Worm (Caenorhabditis elegans): ENCODE results near the gene clp-6.

Gene clp-6

DNA sequence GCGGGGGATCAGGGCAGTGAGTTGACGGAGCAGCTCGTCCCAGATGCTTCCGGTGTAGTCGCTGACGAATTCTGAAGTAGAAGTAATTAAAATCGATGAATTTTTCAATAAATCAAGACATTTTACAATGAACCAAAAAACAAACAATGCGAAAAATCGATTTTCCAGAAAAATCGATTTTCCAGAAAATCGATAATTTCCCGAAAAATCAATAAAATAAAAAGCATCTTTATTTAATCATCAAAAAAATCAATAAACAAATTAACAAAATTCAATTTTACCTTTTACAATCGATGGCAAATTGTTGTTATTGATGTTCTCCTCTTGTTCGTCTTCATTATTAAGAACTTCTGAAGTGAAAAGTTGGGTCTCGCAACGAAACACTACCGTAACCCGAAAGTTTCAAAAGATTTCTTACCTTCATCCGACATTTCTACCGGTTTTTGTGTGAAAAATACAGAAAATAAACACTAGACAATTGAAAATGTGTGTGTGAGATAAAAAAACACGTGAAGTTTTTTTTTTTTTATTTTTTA is at the start of gene clp-6:
Gene clp-6 (minus strand): TSS at position 486 of the 536 bp plus-strand sequence.
- TF ChIP-seq ceh-39 (tag; optimal IDR thresholded peaks at IDR 0.05) (no peak), blmp-1 (tag; optimal IDR thresholded peaks at IDR 0.05) (no peak), snpc-4 (tag; optimal IDR thresholded peaks at IDR 0.05) (no peak), ztf-11 (tag; optimal IDR thresholded peaks at IDR 0.05) (no peak), sem-2 (GFP tag; optimal IDR thresholded peaks at IDR 0.05) (no peak), lin-32 (GFP tag; optimal IDR thresholded peaks at IDR 0.05) (no peak), unc-39 (tag; optimal IDR thresholded peaks at IDR 0.05) (no peak), tbx-8 (GFP tag; optimal IDR thresholded peaks at IDR 0.05) (no peak), unc-120 (tag; optimal IDR thresholded peaks at IDR 0.05; ENCODE audit: poor library complexity, severe bottlenecking) (no peak), hlh-1 (tag; optimal IDR thresholded peaks at IDR 0.05) (no peak), cnd-1 (tag; optimal IDR thresholded peaks at IDR 0.05) (no peak), lsy-2 (tag; optimal IDR thresholded peaks at IDR 0.05) (no peak), elt-3 (tag; optimal IDR thresholded peaks at IDR 0.05) (no peak)

DNA sequence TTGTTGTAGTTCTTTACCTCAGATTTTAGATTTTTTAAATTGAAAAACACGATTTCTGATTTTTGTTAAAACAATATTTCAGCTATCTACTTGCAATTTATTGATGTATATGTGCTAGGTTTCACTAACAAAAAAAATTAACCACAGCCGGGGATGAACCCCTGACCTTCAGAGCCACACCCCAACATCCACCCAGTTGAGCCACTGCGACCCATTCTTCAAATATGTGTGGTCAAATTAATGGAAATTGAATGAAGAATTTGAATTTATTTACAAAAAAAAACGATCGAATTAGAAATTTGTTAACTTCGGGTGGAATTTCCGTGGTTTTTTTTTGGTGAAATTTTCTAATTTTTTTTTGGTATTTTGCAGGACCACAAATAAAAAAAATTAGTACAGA is 43.8 kb upstream of the clp-6 start:
- TF ChIP-seq flh-1 (GFP tag; optimal IDR thresholded peaks at IDR 0.05) (no peak), elt-1 (tag; optimal IDR thresholded peaks at IDR 0.05; ENCODE audit: borderline replicate concordance, insufficient read depth) (no peak), lsy-2 (tag; optimal IDR thresholded peaks at IDR 0.05) (no peak), nhr-237 (tag; optimal IDR thresholded peaks at IDR 0.05) (no peak)

DNA sequence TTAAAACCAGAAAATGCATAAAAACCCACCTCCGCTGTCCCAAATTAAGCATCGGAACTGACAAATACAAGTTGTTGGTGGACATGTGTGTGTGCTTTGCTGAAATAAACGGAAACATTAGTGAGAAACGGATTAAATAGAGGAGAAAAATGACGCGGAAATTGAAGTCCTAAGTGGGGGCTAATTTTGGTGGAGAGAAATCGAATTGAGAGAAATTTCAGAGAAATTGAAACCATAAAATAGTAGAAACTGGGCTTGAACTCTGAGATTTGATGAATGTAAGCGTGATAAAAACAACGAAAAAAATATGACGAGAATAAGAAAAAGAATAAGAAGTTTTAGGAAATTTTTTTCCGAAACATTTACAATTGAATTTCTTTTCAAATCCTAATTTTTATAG is 40.2 kb upstream of the clp-6 start, which contains the start of gene Y77E11A.12:
Gene Y77E11A.12 (minus strand): TSS at position 101 of the 400 bp plus-strand sequence.
- TF ChIP-seq elt-3 (tag; optimal IDR thresholded peaks at IDR 0.05) (no peak), blmp-1 (tag; optimal IDR thresholded peaks at IDR 0.05) (no peak), unc-62 (GFP tag; optimal IDR thresholded peaks at IDR 0.05) (no peak), tbx-8 (GFP tag; optimal IDR thresholded peaks at IDR 0.05) (no peak), snpc-4 (tag; optimal IDR thresholded peaks at IDR 0.05) (no peak), sptf-1 (tag; optimal IDR thresholded peaks at IDR 0.05) (no peak), ceh-83 (GFP tag; optimal IDR thresholded peaks at IDR 0.05) (no peak), M03D4.4 (tag; optimal IDR thresholded peaks at IDR 0.05) (no peak), flh-1 (GFP tag; optimal IDR thresholded peaks at IDR 0.05) (no peak), mls-2 (tag; optimal IDR thresholded peaks at IDR 0.05) (no peak), lin-13 (tag; optimal IDR thresholded peaks at IDR 0.05) (no peak), bed-3 (GFP tag; optimal IDR thresholded peaks at IDR 0.05) (no peak), nhr-237 (tag; optimal IDR thresholded peaks at IDR 0.05) (no peak), hlh-1 (tag; optimal IDR thresholded peaks at IDR 0.05) (no peak), lsy-2 (tag; optimal IDR thresholded peaks at IDR 0.05) (no peak), nhr-28 (tag; optimal IDR thresholded peaks at IDR 0.05) (no peak), nhr-2 (tag; optimal IDR thresholded peaks at IDR 0.05) (no peak), ham-2 (GFP tag; optimal IDR thresholded peaks at IDR 0.05) (no peak), unc-120 (tag; optimal IDR thresholded peaks at IDR 0.05; ENCODE audit: poor library complexity, severe bottlenecking) (no peak)

DNA sequence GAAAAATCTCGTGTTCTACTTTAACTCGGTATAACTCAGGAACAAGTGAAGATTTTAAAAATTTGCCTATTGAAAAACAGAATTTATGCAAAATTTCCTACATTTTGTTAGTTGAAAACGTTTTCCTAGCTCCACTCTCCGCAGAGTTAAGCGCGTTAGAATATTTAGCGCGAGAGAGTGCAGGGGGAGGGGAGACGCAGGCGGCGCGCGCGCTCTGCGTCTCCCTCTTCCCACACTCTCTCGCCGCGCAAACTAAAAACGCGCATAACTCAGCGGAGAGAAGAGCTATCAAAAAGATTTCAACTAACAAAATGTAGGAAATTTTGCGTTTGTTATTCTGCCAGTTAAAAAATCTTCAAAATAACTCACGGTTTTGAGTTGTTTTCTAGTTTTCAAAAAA is 37.3 kb upstream of the clp-6 start:
- no peak for TF ChIP-seq bed-3 (GFP tag; optimal IDR thresholded peaks at IDR 0.05)
- TF ChIP-seq hlh-1 (tag; optimal IDR thresholded peaks at IDR 0.05), result no peak
- TF ChIP-seq sptf-1 (tag; optimal IDR thresholded peaks at IDR 0.05), result no peak
- no peak for TF ChIP-seq nhr-237 (tag; optimal IDR thresholded peaks at IDR 0.05)
- no peak for TF ChIP-seq cnd-1 (tag; optimal IDR thresholded peaks at IDR 0.05)
- TF ChIP-seq nhr-76 (tag; optimal IDR thresholded peaks at IDR 0.05), result no peak

DNA sequence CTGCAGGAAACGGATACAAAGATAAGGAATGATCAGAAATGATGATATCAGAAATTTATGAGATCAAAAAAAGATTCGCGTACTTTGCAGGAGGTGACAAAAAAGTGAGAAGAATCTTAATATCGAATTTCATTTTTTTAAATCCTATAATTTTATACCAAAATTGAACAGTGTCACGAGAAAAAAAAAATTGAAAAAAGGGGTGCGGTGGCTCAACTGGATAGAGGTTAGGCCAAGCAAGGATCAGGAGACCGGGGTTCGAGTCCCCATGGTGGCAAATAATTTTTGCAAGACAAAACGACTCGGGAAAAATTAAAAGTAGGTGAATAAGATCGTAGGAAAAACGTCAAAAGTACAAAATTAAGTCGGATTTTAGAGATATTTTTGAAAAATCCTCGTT is 35.5 kb upstream of the clp-6 start:
- TF ChIP-seq sem-2 (GFP tag; optimal IDR thresholded peaks at IDR 0.05), result no peak
- TF ChIP-seq ceh-39 (tag; optimal IDR thresholded peaks at IDR 0.05), result no peak
- no peak for TF ChIP-seq unc-120 (tag; optimal IDR thresholded peaks at IDR 0.05; ENCODE audit: poor library complexity, severe bottlenecking)
- TF ChIP-seq ham-2 (GFP tag; optimal IDR thresholded peaks at IDR 0.05), result no peak
- no peak for TF ChIP-seq ces-1 (GFP tag; optimal IDR thresholded peaks at IDR 0.05)
- TF ChIP-seq drap-1 (GFP tag; optimal IDR thresholded peaks at IDR 0.05), result no peak
- TF ChIP-seq mep-1 (tag; optimal IDR thresholded peaks at IDR 0.05), result no peak
- TF ChIP-seq snpc-4 (tag; optimal IDR thresholded peaks at IDR 0.05), result no peak
- TF ChIP-seq lin-32 (GFP tag; optimal IDR thresholded peaks at IDR 0.05), result no peak
- no peak for TF ChIP-seq blmp-1 (tag; optimal IDR thresholded peaks at IDR 0.05)
- no peak for TF ChIP-seq elt-3 (tag; optimal IDR thresholded peaks at IDR 0.05)
- no peak for TF ChIP-seq mls-2 (tag; optimal IDR thresholded peaks at IDR 0.05)
- no peak for TF ChIP-seq zip-8 (tag; optimal IDR thresholded peaks at IDR 0.05)
- TF ChIP-seq lin-13 (tag; optimal IDR thresholded peaks at IDR 0.05), result no peak
- TF ChIP-seq mab-5 (tag; optimal IDR thresholded peaks at IDR 0.05), result no peak
- no peak for TF ChIP-seq nhr-12 (tag; optimal IDR thresholded peaks at IDR 0.05)
- TF ChIP-seq sptf-1 (tag; optimal IDR thresholded peaks at IDR 0.05), result no peak
- TF ChIP-seq flh-1 (GFP tag; optimal IDR thresholded peaks at IDR 0.05), result no peak

Data from whole organism, mixed stage, embryonic.